Fruit fly (Drosophila melanogaster) whole organism, prepupa: ENCODE results near the gene comm3.

Experiments
- CG10631 ChIP-seq: fragments of 200-800 bp; sonication (Bioruptor generic); optimal IDR thresholded peaks from 2 replicates; lab custom pipeline; 2016; ENCODE audit warnings: missing biosample characterization, missing genetic modification characterization
- CG15336 ChIP-seq: fragments of 200-800 bp; sonication (Bioruptor generic); IDR thresholded peaks from 2 replicates; pipeline ENCODE4 v1.3.6; 2022; ENCODE audit warnings: missing biosample characterization, missing genetic modification characterization
- CG3032 ChIP-seq: fragments of 200-800 bp; optimal IDR thresholded peaks from 2 replicates; lab custom pipeline; 2019; ENCODE audit warnings: missing biosample characterization, mild to moderate bottlenecking, missing genetic modification characterization, moderate library complexity
- CG31627 ChIP-seq: fragments of 200-800 bp; sonication (Bioruptor generic); optimal IDR thresholded peaks from 3 replicates; lab custom pipeline; 2016; ENCODE audit warnings: missing biosample characterization, missing genetic modification characterization
- CG6163 ChIP-seq: fragments of 200-800 bp; sonication (Bioruptor generic); IDR thresholded peaks from 3 replicates; pipeline ENCODE4 v1.3.6; 2022; ENCODE audit warnings: missing biosample characterization, missing genetic modification characterization
- CG6808 ChIP-seq: fragments of 200-800 bp; sonication (Bioruptor generic); optimal IDR thresholded peaks from 3 replicates; lab custom pipeline; 2017; ENCODE audit warnings: missing biosample characterization, missing genetic modification characterization, mild to moderate bottlenecking, moderate library complexity, missing genetic modification reagents
- CG6854 ChIP-seq: fragments of 200-800 bp; sonication (Bioruptor generic); optimal IDR thresholded peaks from 2 replicates; lab custom pipeline; 2017; ENCODE audit warnings: missing biosample characterization, mild to moderate bottlenecking, missing genetic modification characterization
- CG8119 ChIP-seq: fragments of 200-800 bp; sonication (Bioruptor generic); IDR thresholded peaks from 3 replicates; pipeline ENCODE4 v1.3.6; 2022; ENCODE audit warnings: missing biosample characterization, missing genetic modification characterization
- CG8632 ChIP-seq: fragments of 200-800 bp; sonication (Bioruptor generic); optimal IDR thresholded peaks from 3 replicates; lab custom pipeline; 2016; ENCODE audit warnings: missing biosample characterization, missing genetic modification characterization
- CG9139 ChIP-seq: fragments of 200-800 bp; sonication (Bioruptor generic); optimal IDR thresholded peaks from 3 replicates; lab custom pipeline; 2017; ENCODE audit warnings: missing biosample characterization, mild to moderate bottlenecking, missing genetic modification characterization
- Eip78C ChIP-seq: fragments of 200-800 bp; sonication (Bioruptor generic); peaks from one replicate; lab custom pipeline; 2016; ENCODE audit warnings: missing biosample characterization, missing genetic modification characterization
- Ets21C ChIP-seq: fragments of 200-800 bp; sonication (Bioruptor generic); optimal IDR thresholded peaks from 3 replicates; lab custom pipeline; 2016; ENCODE audit warnings: missing biosample characterization, missing genetic modification characterization
- Gug ChIP-seq: fragments of 200-800 bp; sonication (Bioruptor generic); IDR thresholded peaks from 2 replicates; pipeline ENCODE4 v1.3.6; 2022; ENCODE audit warnings: missing biosample characterization, missing genetic modification characterization
- Hr39 ChIP-seq: fragments of 200-800 bp; sonication (Bioruptor generic); optimal IDR thresholded peaks from 2 replicates; lab custom pipeline; 2016; ENCODE audit warnings: missing biosample characterization, missing genetic modification characterization
- OdsH ChIP-seq: fragments of 200-800 bp; sonication (Bioruptor generic); optimal IDR thresholded peaks from 3 replicates; lab custom pipeline; 2016; ENCODE audit warnings: missing biosample characterization, missing genetic modification characterization
- Smox ChIP-seq: fragments of 200-800 bp; sonication (Bioruptor generic); optimal IDR thresholded peaks from 3 replicates; lab custom pipeline; 2016; ENCODE audit warnings: missing biosample characterization, missing genetic modification characterization
- Sox102F ChIP-seq: fragments of 200-800 bp; sonication (Bioruptor generic); optimal IDR thresholded peaks from 2 replicates; lab custom pipeline; 2016; ENCODE audit warnings: missing biosample characterization, mild to moderate bottlenecking, missing genetic modification characterization
- Sox14 ChIP-seq: fragments of 200-800 bp; sonication (Bioruptor generic); optimal IDR thresholded peaks from 3 replicates; lab custom pipeline; 2016; ENCODE audit warnings: missing biosample characterization, missing genetic modification characterization
- Sox15 ChIP-seq: fragments of 200-800 bp; sonication (Bioruptor generic); optimal IDR thresholded peaks from 3 replicates; lab custom pipeline; 2016; ENCODE audit warnings: missing biosample characterization, missing genetic modification characterization
- achi ChIP-seq: fragments of 200-800 bp; sonication (Bioruptor generic); optimal IDR thresholded peaks from 3 replicates; lab custom pipeline; 2016; ENCODE audit warnings: missing biosample characterization, missing genetic modification characterization
- acj6 ChIP-seq: fragments of 200-800 bp; sonication (Bioruptor generic); optimal IDR thresholded peaks from 3 replicates; lab custom pipeline; 2016; ENCODE audit warnings: missing biosample characterization, missing genetic modification characterization
- cyc ChIP-seq: fragments of 200-800 bp; sonication (Bioruptor generic); optimal IDR thresholded peaks from 3 replicates; lab custom pipeline; 2016; ENCODE audit warnings: missing biosample characterization, missing genetic modification characterization
- esn ChIP-seq: fragments of 200-800 bp; sonication (Bioruptor generic); optimal IDR thresholded peaks from 2 replicates; lab custom pipeline; 2016; ENCODE audit warnings: missing biosample characterization, mild to moderate bottlenecking, missing genetic modification characterization, moderate library complexity
- fd59A ChIP-seq: fragments of 200-800 bp; sonication (Bioruptor generic); optimal IDR thresholded peaks from 2 replicates; lab custom pipeline; 2017; ENCODE audit warnings: missing biosample characterization, mild to moderate bottlenecking, missing genetic modification characterization, missing genetic modification reagents
- lz ChIP-seq: fragments of 200-800 bp; sonication (Bioruptor generic); optimal IDR thresholded peaks from 3 replicates; lab custom pipeline; 2016; ENCODE audit warnings: missing biosample characterization, missing genetic modification characterization
- net ChIP-seq: fragments of 200-800 bp; sonication (Bioruptor generic); optimal IDR thresholded peaks from 3 replicates; lab custom pipeline; 2016; ENCODE audit warnings: missing biosample characterization, missing genetic modification characterization
- pdm3 ChIP-seq: fragments of 200-800 bp; sonication (Bioruptor generic); optimal IDR thresholded peaks from 3 replicates; lab custom pipeline; 2016; ENCODE audit warnings: missing biosample characterization, missing genetic modification characterization
- ss ChIP-seq, 2 experiments: fragments of 200-800 bp; sonication (Bioruptor generic); optimal IDR thresholded peaks; 2 replicates in 1 of 2; 3 replicates in 1 of 2; lab custom pipeline; 2017 to 2018; ENCODE audit warnings: mild to moderate bottlenecking in 2 of 2, missing biosample characterization in 2 of 2, missing genetic modification characterization in 2 of 2, moderate library complexity in 1 of 2
- svp ChIP-seq: fragments of 200-800 bp; sonication (Bioruptor generic); peaks from one replicate; lab custom pipeline; 2016; ENCODE audit warnings: missing biosample characterization, missing genetic modification characterization
- topi ChIP-seq: fragments of 200-800 bp; sonication (Bioruptor generic); optimal IDR thresholded peaks from 3 replicates; lab custom pipeline; 2016; ENCODE audit warnings: missing biosample characterization, missing genetic modification characterization
- vri ChIP-seq: fragments of 200-800 bp; sonication (Bioruptor generic); optimal IDR thresholded peaks from 3 replicates; lab custom pipeline; 2016; ENCODE audit warnings: missing biosample characterization, mild to moderate bottlenecking, missing genetic modification characterization

The comm3 gene

DNA sequence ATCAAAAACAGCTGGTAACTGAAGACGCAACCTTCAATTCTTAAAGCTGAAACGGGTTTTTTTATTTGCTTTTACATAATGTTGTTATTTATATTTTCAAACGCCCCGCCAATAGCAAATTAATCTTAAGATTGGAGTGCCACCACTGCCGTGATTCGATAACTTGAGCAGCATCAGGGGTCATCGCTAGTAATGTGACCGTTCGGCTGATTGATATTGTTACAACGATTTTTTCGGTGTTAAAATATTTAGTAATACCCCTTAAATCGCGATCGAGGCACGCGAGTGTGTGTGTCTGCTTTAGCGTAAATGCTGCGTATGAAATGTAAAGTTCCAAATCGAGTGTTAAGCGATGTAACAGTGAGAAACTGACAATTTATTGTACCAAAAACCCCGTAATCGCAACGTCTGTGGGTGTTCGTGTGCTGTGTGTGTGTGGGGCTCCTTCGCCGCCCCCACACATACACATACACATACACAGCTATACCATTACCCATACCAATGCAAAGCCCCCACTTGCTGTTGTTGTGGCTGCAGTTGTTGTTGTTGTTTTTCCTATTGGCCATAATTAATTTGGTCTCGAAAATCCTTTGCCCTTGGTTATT is 81.6 kb downstream of the comm3 start, which contains the start of gene dop:
Gene dop, plus strand, starts transcription at position 185 of the 605 bp plus-strand sequence.
- peak; percentile 15 for TF ChIP-seq Smox (GFP tag; lab: Kevin White, UChicago)
- TF ChIP-seq CG31627 (GFP tag; lab: Kevin White, UChicago), result peak; percentile 49
- peak; percentile 70 for TF ChIP-seq Eip78C
- peak; percentile 14 for TF ChIP-seq CG3032
- peak; percentile 0 for TF ChIP-seq CG10631 (GFP tag; lab: Kevin White, UChicago)
- peak; percentile 12 for TF ChIP-seq Hr39 (GFP tag; lab: Kevin White, UChicago)
- peak; percentile 34 for TF ChIP-seq lz (GFP tag; lab: Kevin White, UChicago)
- peak in 1 of 2 experiments; percentile 4 for TF ChIP-seq ss (GFP tag; optimal IDR thresholded peaks at IDR 0.05; lab: Kevin White, UChicago)
- peak; percentile 58 for TF ChIP-seq vri (GFP tag; lab: Kevin White, UChicago)
- peak; percentile 4 for TF ChIP-seq net (GFP tag; lab: Kevin White, UChicago)
- peak; percentile 9; the same call in 1 of the 3 replicates for TF ChIP-seq CG6163 (GFP tag; lab: Robert Waterston, UW)
- no peak for TF ChIP-seq Gug (GFP tag; lab: Robert Waterston, UW)
- TF ChIP-seq esn, result peak; percentile 37
- TF ChIP-seq cyc, result peak; percentile 28
- TF ChIP-seq achi (GFP tag; lab: Kevin White, UChicago), result peak; percentile 36
- TF ChIP-seq CG8119 (GFP tag; lab: Robert Waterston, UW), result no peak
- no peak for TF ChIP-seq Sox15
- TF ChIP-seq CG9139 (GFP tag; lab: Kevin White, UChicago), result no peak
- no peak for TF ChIP-seq CG6854
- TF ChIP-seq svp (GFP tag; lab: Kevin White, UChicago), result peak; percentile 75
- TF ChIP-seq acj6 (GFP tag; lab: Kevin White, UChicago), result peak; percentile 35
- peak; percentile 20 for TF ChIP-seq Ets21C (GFP tag; lab: Kevin White, UChicago)
- TF ChIP-seq OdsH (GFP tag; lab: Kevin White, UChicago), result no peak
- TF ChIP-seq fd59A (GFP tag; lab: Kevin White, UChicago), result no peak
- TF ChIP-seq CG15336 (GFP tag; lab: Robert Waterston, UW), result 0 out of 2 replicates have a peak, but pooled peaks have one; percentile 16
- TF ChIP-seq topi, result peak; percentile 11
- peak; percentile 25 for TF ChIP-seq Sox14
- no peak for TF ChIP-seq CG6808

DNA sequence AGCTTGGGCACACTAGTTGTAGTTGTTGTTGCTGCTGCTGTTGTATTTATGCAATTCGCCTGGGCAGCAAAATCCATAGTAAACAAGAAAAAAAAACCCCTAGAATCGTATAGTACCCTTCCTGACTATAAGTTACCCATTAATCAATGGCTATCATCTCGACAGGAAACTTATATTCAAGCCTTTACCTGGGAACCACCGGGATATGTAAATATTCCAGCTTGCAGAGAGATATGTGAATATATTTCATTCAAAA is 83.8 kb downstream of the comm3 start:
- TF ChIP-seq achi (GFP tag; lab: Kevin White, UChicago) (no peak), Sox102F (GFP tag; lab: Kevin White, UChicago) (no peak), CG6163 (GFP tag; lab: Robert Waterston, UW) (no peak), CG8632 (GFP tag; lab: Kevin White, UChicago) (no peak), CG15336 (GFP tag; lab: Robert Waterston, UW) (no peak), pdm3 (no peak), CG8119 (GFP tag; lab: Robert Waterston, UW) (no peak)
- TF ChIP-seq, all 60 proteins: peak for 0
